Worm (Caenorhabditis elegans) whole organism, midembryonic: ENCODE results near the gene abu-9.

Experiments
- cog-1 ChIP-seq: sonication (generic microtip); optimal IDR thresholded peaks from 2 replicates; lab custom pipeline; 2016; ENCODE audit warnings: missing genetic modification characterization, missing compliant biosample characterization
- flt-1 ChIP-seq: fragments of 200-800 bp; sonication (Bioruptor generic); IDR thresholded peaks from 2 replicates; pipeline ENCODE4 v1.3.6; 2022; ENCODE audit warnings: missing genetic modification characterization, missing compliant biosample characterization
- med-1 ChIP-seq: sonication (generic microtip); optimal IDR thresholded peaks from 2 replicates; lab custom pipeline; 2017; ENCODE audit warnings: missing genetic modification characterization, mild to moderate bottlenecking, missing compliant biosample characterization, antibody characterized with exemption, missing genetic modification reagents; ENCODE audit not compliant: insufficient read depth
- ref-1 ChIP-seq: fragments of 200-800 bp; sonication (Bioruptor generic); conservative IDR thresholded peaks from 2 replicates; pipeline ENCODE4 v1.3.6; 2022; ENCODE audit warnings: missing genetic modification reagents, missing genetic modification characterization, missing compliant biosample characterization
- tab-1 ChIP-seq: fragments of 200-800 bp; sonication (Bioruptor generic); IDR thresholded peaks from 2 replicates; pipeline ENCODE4 v1.3.6; 2022; ENCODE audit warnings: missing genetic modification characterization, missing compliant biosample characterization
- ztf-23 ChIP-seq: fragments of 200-800 bp; sonication (Bioruptor generic); IDR thresholded peaks from 2 replicates; pipeline ENCODE4 v1.3.6; 2022; ENCODE audit warnings: missing genetic modification reagents, missing genetic modification characterization, missing compliant biosample characterization
- ztf-29 ChIP-seq: fragments of 200-800 bp; sonication (Bioruptor generic); IDR thresholded peaks from 2 replicates; pipeline ENCODE4 v1.3.6; 2022; ENCODE audit warnings: missing genetic modification reagents, missing genetic modification characterization, missing compliant biosample characterization

ce11 chrX:8311590-8311989, 10.3 kb upstream of the abu-9 start:
- TF ChIP-seq med-1 (no peak), tab-1 (GFP tag; lab: Robert Waterston, UW) (no peak), ztf-23 (GFP tag; lab: Robert Waterston, UW) (no peak), ztf-29 (no peak), ref-1 (GFP tag; lab: Robert Waterston, UW) (no peak), cog-1 (tag; lab: Kevin White, UChicago) (no peak), flt-1 (GFP tag; lab: Robert Waterston, UW) (no peak)
